Worm (Caenorhabditis elegans) whole organism, L2 larva: ENCODE results near the gene F11E6.10.

Experiments used
- C34F6.9 ChIP-seq: fragments of 150-350 bp; optimal IDR thresholded peaks from 2 replicates; lab custom pipeline; 2014; ENCODE audit warnings: missing biosample characterization, missing genetic modification characterization
- R02D3.7 ChIP-seq: fragments of 150-350 bp; optimal IDR thresholded peaks from 2 replicates; lab custom pipeline; 2014; ENCODE audit warnings: missing biosample characterization, missing genetic modification characterization
- Y55F3AM.14 ChIP-seq: fragments of 200-800 bp; sonication (Bioruptor generic); optimal IDR thresholded peaks from 2 replicates; lab custom pipeline; 2018; ENCODE audit warnings: mild to moderate bottlenecking, missing genetic modification characterization, missing compliant biosample characterization
- ZK546.5 ChIP-seq: sonication (generic microtip); optimal IDR thresholded peaks from 2 replicates; lab custom pipeline; 2017; ENCODE audit warnings: missing biosample characterization, missing genetic modification characterization
- ama-1 ChIP-seq: fragments of 150-350 bp; optimal IDR thresholded peaks from 2 replicates; lab custom pipeline; 2018; ENCODE audit warnings: inconsistent platforms
- ceh-16 ChIP-seq: fragments of 150-350 bp; optimal IDR thresholded peaks from 2 replicates; lab custom pipeline; 2014; ENCODE audit warnings: missing biosample characterization, missing genetic modification characterization
- ceh-82 ChIP-seq: fragments of 150-350 bp; optimal IDR thresholded peaks from 2 replicates; lab custom pipeline; 2014; ENCODE audit warnings: missing biosample characterization, missing genetic modification characterization
- crh-2 ChIP-seq: sonication (generic microtip); optimal IDR thresholded peaks from 2 replicates; lab custom pipeline; 2017; ENCODE audit warnings: missing biosample characterization, missing genetic modification characterization
- elt-3 ChIP-seq: sonication (generic microtip); optimal IDR thresholded peaks from 2 replicates; lab custom pipeline; 2017; ENCODE audit warnings: missing biosample characterization, missing genetic modification characterization
- fos-1 ChIP-seq: fragments of 150-350 bp; optimal IDR thresholded peaks from 2 replicates; lab custom pipeline; 2014; ENCODE audit warnings: missing biosample characterization, missing genetic modification characterization
- gmeb-1 ChIP-seq: fragments of 150-350 bp; optimal IDR thresholded peaks from 2 replicates; lab custom pipeline; 2014; ENCODE audit warnings: missing biosample characterization, missing genetic modification characterization
- lin-11 ChIP-seq: fragments of 150-350 bp; sonication (generic microtip); optimal IDR thresholded peaks from 2 replicates; lab custom pipeline; 2014; ENCODE audit warnings: missing biosample characterization, missing genetic modification characterization, inconsistent platforms, mixed read lengths
- lin-13 ChIP-seq: fragments of 150-350 bp; optimal IDR thresholded peaks from 2 replicates; lab custom pipeline; 2014; ENCODE audit warnings: missing biosample characterization, missing genetic modification reagents, missing genetic modification characterization
- lsy-2 ChIP-seq, 2 experiments: fragments of 150-350 bp in 1 of 2; sonication (generic microtip) in 1 of 2; optimal IDR thresholded peaks; 2 replicates each; lab custom pipeline; 2014 to 2017; ENCODE audit warnings: missing biosample characterization in 2 of 2, missing genetic modification characterization in 2 of 2
- mab-5 ChIP-seq: fragments of 150-350 bp; optimal IDR thresholded peaks from 2 replicates; lab custom pipeline; 2014; ENCODE audit warnings: missing biosample characterization, missing genetic modification characterization
- mbf-1 ChIP-seq: sonication (generic microtip); optimal IDR thresholded peaks from 2 replicates; lab custom pipeline; 2017; ENCODE audit warnings: missing biosample characterization, missing genetic modification characterization
- mdl-1 ChIP-seq, 2 experiments: fragments of 150-350 bp in 1 of 2; sonication (generic microtip) in 1 of 2; optimal IDR thresholded peaks; 2 replicates each; lab custom pipeline; 2017; ENCODE audit warnings: missing biosample characterization in 2 of 2, missing genetic modification characterization in 2 of 2
- nhr-10 ChIP-seq: sonication (generic microtip); optimal IDR thresholded peaks from 2 replicates; lab custom pipeline; 2017; ENCODE audit warnings: missing biosample characterization, missing genetic modification characterization
- nhr-23 ChIP-seq: fragments of 150-350 bp; optimal IDR thresholded peaks from 2 replicates; lab custom pipeline; 2014; ENCODE audit warnings: missing biosample characterization, missing genetic modification reagents, missing genetic modification characterization
- nhr-237 ChIP-seq: fragments of 150-350 bp; optimal IDR thresholded peaks from 2 replicates; lab custom pipeline; 2014; ENCODE audit warnings: missing biosample characterization, missing genetic modification characterization
- nhr-25 ChIP-seq: fragments of 150-350 bp; sonication (generic microtip); optimal IDR thresholded peaks from 3 replicates; lab custom pipeline; 2014; ENCODE audit warnings: missing biosample characterization, missing genetic modification characterization
- nhr-6 ChIP-seq: fragments of 150-350 bp; optimal IDR thresholded peaks from 2 replicates; lab custom pipeline; 2014; ENCODE audit warnings: missing biosample characterization, missing genetic modification characterization
- nhr-77 ChIP-seq: fragments of 150-350 bp; optimal IDR thresholded peaks from 2 replicates; lab custom pipeline; 2014; ENCODE audit warnings: missing biosample characterization, missing genetic modification characterization
- sem-4 ChIP-seq: fragments of 150-350 bp; optimal IDR thresholded peaks from 2 replicates; lab custom pipeline; 2014; ENCODE audit warnings: missing biosample characterization, missing genetic modification reagents, missing genetic modification characterization
- skn-1 ChIP-seq: sonication (generic microtip); optimal IDR thresholded peaks from 2 replicates; lab custom pipeline; 2017; ENCODE audit warnings: missing biosample characterization, missing genetic modification characterization
- sma-3 ChIP-seq: sonication (generic microtip); optimal IDR thresholded peaks from 2 replicates; lab custom pipeline; 2016; ENCODE audit warnings: missing genetic modification reagents, missing genetic modification characterization, missing compliant biosample characterization
- snpc-4 ChIP-seq: fragments of 150-350 bp; optimal IDR thresholded peaks from 2 replicates; lab custom pipeline; 2014; ENCODE audit warnings: missing biosample characterization, missing genetic modification characterization
- unc-39 ChIP-seq: fragments of 150-350 bp; optimal IDR thresholded peaks from 2 replicates; lab custom pipeline; 2014; ENCODE audit warnings: missing biosample characterization, missing genetic modification characterization
- unc-55 ChIP-seq: fragments of 150-350 bp; sonication (generic microtip); optimal IDR thresholded peaks from 3 replicates; lab custom pipeline; 2014; ENCODE audit warnings: missing biosample characterization, missing genetic modification reagents, missing genetic modification characterization
- zag-1 ChIP-seq: fragments of 150-350 bp; optimal IDR thresholded peaks from 2 replicates; lab custom pipeline; 2014; ENCODE audit warnings: missing biosample characterization, missing genetic modification characterization
- ztf-1 ChIP-seq: fragments of 200-800 bp; sonication (Bioruptor generic); conservative IDR thresholded peaks from 2 replicates; pipeline ENCODE4 v1.3.6; 2022; ENCODE audit warnings: missing genetic modification characterization, missing compliant biosample characterization
- ztf-11 ChIP-seq: sonication (generic microtip); optimal IDR thresholded peaks from 2 replicates; lab custom pipeline; 2017; ENCODE audit warnings: missing biosample characterization, missing genetic modification characterization

The F11E6.10 gene

DNA sequence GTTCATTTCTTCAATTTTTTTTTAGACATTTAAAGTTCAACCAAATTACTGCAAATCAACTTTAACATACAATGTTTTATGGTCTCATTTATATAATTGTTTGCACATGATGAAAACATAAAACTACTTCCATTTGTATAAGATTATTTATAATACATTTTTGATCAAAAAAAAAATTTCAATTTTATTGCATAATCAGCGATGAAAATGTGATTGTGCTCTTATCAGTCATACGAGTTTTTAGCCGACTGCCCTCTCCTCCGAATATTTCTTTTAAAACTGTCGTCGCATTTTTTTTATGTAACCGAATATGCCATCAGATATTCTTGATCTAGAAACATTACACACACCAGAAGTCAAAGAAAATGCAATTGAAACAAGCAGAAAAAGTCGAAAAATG lies 22.5 kb downstream of the F11E6.10 start, which contains the start of gene F08A7.1:
F08A7.1 (plus strand) TSS at position 191 of the 400 bp plus-strand sequence.
- peak; percentile 36 for TF ChIP-seq fos-1 (tag; lab: Kevin White, UChicago)
- TF ChIP-seq gmeb-1, result peak; percentile 44
- no peak for TF ChIP-seq ZK546.5
- TF ChIP-seq ceh-16 (tag; lab: Kevin White, UChicago), result no peak

DNA sequence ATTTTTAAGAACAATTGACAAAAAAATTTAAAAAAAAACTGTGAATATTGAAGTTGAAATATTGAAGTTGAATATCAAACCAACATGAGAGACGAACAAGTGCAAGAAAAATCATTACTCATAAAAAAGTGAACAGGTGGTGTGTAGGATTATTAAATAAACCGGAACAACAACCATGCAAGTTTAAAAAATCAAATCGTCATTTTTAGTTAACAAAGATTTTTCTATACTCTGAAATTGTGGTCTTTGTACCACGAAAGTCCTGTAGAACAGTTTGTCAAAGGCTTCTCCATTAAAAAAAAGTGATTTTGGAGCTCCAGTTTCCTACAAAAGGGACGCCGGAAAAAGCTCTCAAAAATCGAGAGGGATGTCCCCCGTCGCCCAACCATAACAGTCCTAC lies 23.0 kb downstream of the F11E6.10 start, which contains the start of gene C06A12.19:
C06A12.19 (minus strand) TSS at position 101 of the 400 bp plus-strand sequence.
- no peak for TF ChIP-seq nhr-77 (tag; lab: Kevin White, UChicago)
- no peak for TF ChIP-seq zag-1 (tag; lab: Kevin White, UChicago)
- no peak for TF ChIP-seq ztf-11 (tag; lab: Kevin White, UChicago)
- no peak for TF ChIP-seq nhr-6 (tag; lab: Kevin White, UChicago)
- no peak for TF ChIP-seq lin-13
- TF ChIP-seq ama-1 (lab: Kevin White, UChicago), result no peak
- no peak for TF ChIP-seq unc-55 (GFP tag; lab: Kevin White, UChicago)
- no peak for TF ChIP-seq sma-3
- TF ChIP-seq mab-5 (tag; lab: Kevin White, UChicago), result no peak
- TF ChIP-seq snpc-4, result no peak
- TF ChIP-seq Y55F3AM.14, result no peak
- no peak for TF ChIP-seq nhr-10 (tag; lab: Kevin White, UChicago)

DNA sequence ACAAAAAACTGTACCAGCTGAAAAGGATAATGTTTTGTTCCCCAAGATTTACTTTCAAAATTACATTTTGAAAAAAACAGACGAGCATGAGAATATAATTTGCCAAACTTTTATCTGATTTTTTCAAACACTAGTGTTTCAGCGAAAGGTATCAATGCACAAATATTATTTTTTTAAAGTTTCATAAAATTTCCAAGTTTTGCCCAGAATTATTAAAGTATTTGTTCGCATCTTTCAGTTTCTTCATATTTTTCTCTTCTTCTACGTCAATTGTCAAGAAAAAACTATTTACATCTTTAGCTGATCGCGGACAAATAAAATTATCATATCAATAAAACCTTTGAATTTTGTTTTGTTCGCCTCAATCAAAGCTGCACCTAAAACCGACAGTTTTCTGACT lies 25.9 kb downstream of the F11E6.10 start, which contains the start of gene C06A12.8:
C06A12.8 (plus strand) TSS at position 301 of the 400 bp plus-strand sequence.
- TF ChIP-seq zag-1 (tag; lab: Kevin White, UChicago), result no peak
- TF ChIP-seq mbf-1 (tag; lab: Kevin White, UChicago), result no peak
- no peak for TF ChIP-seq nhr-25 (tag; lab: Kevin White, UChicago)
- TF ChIP-seq mdl-1 (tag; optimal IDR thresholded peaks at IDR 0.05; lab: Kevin White, UChicago), result no peak
- no peak for TF ChIP-seq unc-39
- no peak for TF ChIP-seq sem-4 (tag; lab: Kevin White, UChicago)
- TF ChIP-seq ztf-1 (GFP tag; lab: Robert Waterston, UW), result no peak
- TF ChIP-seq lsy-2 (tag; optimal IDR thresholded peaks at IDR 0.05; lab: Kevin White, UChicago), result no peak
- TF ChIP-seq, all 48 proteins: peak for 0

DNA sequence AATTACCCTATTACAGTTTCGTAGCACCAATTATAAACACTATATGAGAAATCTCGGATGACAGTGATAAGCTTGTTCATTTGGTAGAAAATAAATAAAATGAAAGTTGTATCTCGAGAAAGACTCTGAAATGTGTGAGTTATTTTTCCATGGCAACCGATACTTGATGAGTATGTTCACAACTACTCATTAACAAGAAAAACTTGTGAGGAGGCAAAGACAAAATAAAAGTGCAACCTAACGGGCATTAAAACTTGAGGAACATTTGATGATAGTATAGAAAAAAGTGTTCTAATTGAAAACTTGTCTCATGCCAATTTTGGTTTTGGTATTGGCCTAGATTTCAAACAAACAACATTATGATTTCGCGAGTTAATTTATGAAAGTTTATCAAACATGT lies 26.4 kb downstream of the F11E6.10 start, which contains the start of gene gcy-27:
gcy-27 (minus strand) TSS at position 101 of the 400 bp plus-strand sequence.
- TF ChIP-seq C34F6.9 (tag; lab: Kevin White, UChicago), result no peak
- no peak for TF ChIP-seq elt-3 (tag; lab: Kevin White, UChicago)
- no peak for TF ChIP-seq nhr-6 (tag; lab: Kevin White, UChicago)
- TF ChIP-seq snpc-4, result no peak
- TF ChIP-seq ceh-82 (tag; lab: Kevin White, UChicago), result no peak
- TF ChIP-seq crh-2, result no peak
- TF ChIP-seq nhr-237 (tag; lab: Kevin White, UChicago), result no peak
- TF ChIP-seq nhr-10 (tag; lab: Kevin White, UChicago), result no peak
- TF ChIP-seq R02D3.7 (tag; lab: Kevin White, UChicago), result no peak
- TF ChIP-seq skn-1 (tag; lab: Kevin White, UChicago), result no peak

DNA sequence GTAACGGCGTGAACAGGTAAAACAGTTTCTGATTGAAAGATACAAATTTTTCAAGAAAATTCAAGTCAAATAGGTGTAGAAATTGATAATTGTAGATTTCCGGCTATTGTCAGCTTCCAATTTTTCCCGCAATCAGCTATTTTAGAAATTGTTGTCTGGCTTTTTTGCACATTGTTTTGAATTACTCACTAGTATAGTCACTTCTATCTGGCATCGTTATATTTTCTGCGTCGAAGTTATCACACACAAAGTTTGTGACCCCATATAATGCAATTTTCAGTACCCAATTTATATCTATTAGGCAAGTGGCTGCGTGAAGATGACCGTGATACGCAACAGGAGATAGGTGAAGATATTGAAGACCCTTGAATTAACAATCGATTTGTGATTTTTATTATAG lies 27.7 kb downstream of the F11E6.10 start:
- TF ChIP-seq ZK546.5, result no peak
- no peak for TF ChIP-seq nhr-23 (tag; lab: Kevin White, UChicago)
- TF ChIP-seq elt-3 (tag; lab: Kevin White, UChicago), result no peak
- TF ChIP-seq sem-4 (tag; lab: Kevin White, UChicago), result no peak

DNA sequence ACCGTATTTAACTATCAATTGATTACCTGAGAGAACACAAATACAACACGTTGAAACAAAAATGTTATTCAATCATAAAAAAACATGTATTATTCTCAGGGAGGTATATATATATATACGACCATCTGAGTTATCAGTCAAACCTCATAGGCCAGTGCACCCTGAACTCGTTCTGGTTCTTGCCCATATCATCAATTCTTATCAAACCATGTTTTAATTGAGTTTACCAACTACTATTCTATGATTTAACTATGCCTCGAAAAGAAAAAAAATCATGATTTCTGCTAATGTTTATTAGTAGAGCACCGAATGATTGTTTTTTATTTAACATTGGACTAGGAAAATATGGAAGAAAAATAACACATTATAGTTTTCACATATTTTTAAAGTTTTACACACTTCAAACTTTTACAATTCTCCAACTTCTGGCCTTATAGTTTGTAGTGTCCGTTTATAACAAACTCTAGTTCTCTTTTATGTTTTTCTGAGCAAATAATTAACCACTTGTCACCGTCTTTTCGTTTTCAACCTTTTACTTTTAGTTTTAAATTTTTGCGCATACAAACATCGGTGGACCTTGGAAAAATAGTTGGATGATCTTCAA lies 30.6 kb downstream of the F11E6.10 start:
- TF ChIP-seq lin-11, result no peak
- TF ChIP-seq fos-1 (tag; lab: Kevin White, UChicago), result peak; percentile 53
